Worm (Caenorhabditis elegans) whole organism, mixed stage, embryonic: ENCODE data around the gene W03A5.2.

ENCODE experiments used
- M03D4.4 ChIP-seq: sonication (generic microtip); optimal IDR thresholded peaks from 2 replicates; lab custom pipeline; 2017; ENCODE audit warnings: mild to moderate bottlenecking, missing genetic modification characterization, missing compliant biosample characterization
- ceh-39 ChIP-seq: fragments of 150-350 bp; optimal IDR thresholded peaks from 2 replicates; lab custom pipeline; 2014; ENCODE audit warnings: missing biosample characterization, missing genetic modification characterization
- ham-2 ChIP-seq: fragments of 200-800 bp; sonication (Bioruptor generic); optimal IDR thresholded peaks from 2 replicates; lab custom pipeline; 2018; ENCODE audit warnings: mild to moderate bottlenecking, missing genetic modification characterization, missing compliant biosample characterization
- mab-5 ChIP-seq: fragments of 150-350 bp; optimal IDR thresholded peaks from 2 replicates; lab custom pipeline; 2014; ENCODE audit warnings: missing biosample characterization, missing genetic modification characterization
- mep-1 ChIP-seq: fragments of 150-350 bp; optimal IDR thresholded peaks from 2 replicates; lab custom pipeline; 2017; ENCODE audit warnings: missing biosample characterization, missing genetic modification reagents, missing genetic modification characterization, inconsistent platforms
- mls-2 ChIP-seq: sonication (generic microtip); optimal IDR thresholded peaks from 2 replicates; lab custom pipeline; 2016; ENCODE audit warnings: mild to moderate bottlenecking, missing genetic modification characterization, moderate library complexity, missing compliant biosample characterization
- nhr-12 ChIP-seq: fragments of 150-350 bp; optimal IDR thresholded peaks from 2 replicates; lab custom pipeline; 2014; ENCODE audit warnings: missing biosample characterization, missing genetic modification characterization
- nhr-237 ChIP-seq: fragments of 150-350 bp; optimal IDR thresholded peaks from 2 replicates; lab custom pipeline; 2014; ENCODE audit warnings: missing biosample characterization, missing genetic modification characterization
- nhr-28 ChIP-seq: fragments of 150-350 bp; optimal IDR thresholded peaks from 2 replicates; lab custom pipeline; 2014; ENCODE audit warnings: missing biosample characterization, missing genetic modification characterization
- nhr-76 ChIP-seq: sonication (generic microtip); optimal IDR thresholded peaks from 2 replicates; lab custom pipeline; 2017; ENCODE audit warnings: missing biosample characterization, missing genetic modification characterization
- pha-4 ChIP-seq: fragments of 150-350 bp; optimal IDR thresholded peaks from 2 replicates; lab custom pipeline; 2018; ENCODE audit warnings: missing biosample characterization, missing genetic modification reagents, missing genetic modification characterization
- snpc-4 ChIP-seq: fragments of 150-350 bp; optimal IDR thresholded peaks from 2 replicates; lab custom pipeline; 2014; ENCODE audit warnings: missing biosample characterization, missing genetic modification characterization
- sptf-1 ChIP-seq: sonication (generic microtip); optimal IDR thresholded peaks from 2 replicates; lab custom pipeline; 2017; ENCODE audit warnings: mild to moderate bottlenecking, missing genetic modification characterization, moderate library complexity, missing compliant biosample characterization
- ztf-11 ChIP-seq: fragments of 150-350 bp; optimal IDR thresholded peaks from 2 replicates; lab custom pipeline; 2014; ENCODE audit warnings: missing biosample characterization, missing genetic modification characterization

DNA sequence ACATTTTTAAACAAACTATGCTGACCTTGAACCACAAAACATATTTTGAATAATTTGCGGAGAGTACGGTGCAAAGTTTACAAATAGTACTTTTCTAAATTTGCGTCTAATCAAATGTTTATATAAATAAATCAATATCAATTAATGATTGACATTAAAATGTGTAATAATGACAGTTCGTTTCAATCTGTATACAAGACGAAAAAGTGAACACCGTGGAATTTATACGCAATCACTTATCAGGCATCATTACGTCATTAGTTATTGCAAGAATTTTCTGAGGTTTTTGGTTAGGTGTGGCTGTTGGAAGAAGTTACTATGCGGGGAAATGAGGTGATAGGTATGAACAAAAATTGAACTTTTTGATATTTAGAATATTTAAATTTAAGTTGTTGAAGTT, 21.3 kb downstream of the W03A5.2 start:
- no peak for TF ChIP-seq mls-2 (tag; lab: Kevin White, UChicago)
- no peak for TF ChIP-seq nhr-76 (tag; lab: Kevin White, UChicago)
- no peak for TF ChIP-seq ceh-39 (tag; lab: Kevin White, UChicago)
- no peak for TF ChIP-seq mab-5 (tag; lab: Kevin White, UChicago)
- TF ChIP-seq snpc-4 (tag; lab: Kevin White, UChicago) = no peak
- no peak for TF ChIP-seq pha-4 (tag; lab: Kevin White, UChicago)
- TF ChIP-seq M03D4.4 = no peak
- no peak for TF ChIP-seq nhr-237 (tag; lab: Kevin White, UChicago)
- TF ChIP-seq mep-1 (tag; lab: Kevin White, UChicago) = no peak
- TF ChIP-seq nhr-12 (tag; lab: Kevin White, UChicago) = no peak
- TF ChIP-seq nhr-28 (tag; lab: Kevin White, UChicago) = no peak
- no peak for TF ChIP-seq sptf-1 (tag; lab: Kevin White, UChicago)
- no peak for TF ChIP-seq ztf-11 (tag; lab: Kevin White, UChicago)
- no peak for TF ChIP-seq ham-2 (GFP tag; lab: Kevin White, UChicago)
